Worm (Caenorhabditis elegans) whole organism, mixed stage, embryonic: Measurements from ENCODE around the gene algn-14.

Experiments used
- bed-3 ChIP-seq: fragments of 200-800 bp; sonication (Bioruptor generic); optimal IDR thresholded peaks from 3 replicates; lab custom pipeline; 2018; ENCODE audit warnings: mild to moderate bottlenecking, missing genetic modification characterization, moderate library complexity, missing compliant biosample characterization
- nhr-28 ChIP-seq: fragments of 150-350 bp; optimal IDR thresholded peaks from 2 replicates; lab custom pipeline; 2014; ENCODE audit warnings: missing biosample characterization, missing genetic modification characterization
- unc-62 ChIP-seq: fragments of 150-350 bp; optimal IDR thresholded peaks from 2 replicates; lab custom pipeline; 2014; ENCODE audit warnings: missing biosample characterization, missing genetic modification reagents, missing genetic modification characterization

- no peak for TF ChIP-seq bed-3 (GFP tag; lab: Kevin White, UChicago)
- no peak for TF ChIP-seq nhr-28 (tag; lab: Kevin White, UChicago)
- TF ChIP-seq unc-62 (GFP tag; lab: Kevin White, UChicago): no peak
Observed at ce11 chrIV:3840480-3840879, 37.3 kb upstream of the algn-14 start.
